Worm (Caenorhabditis elegans) whole organism, late embryonic: Measurements from ENCODE around the gene C46G7.2.

Experiments
- C08G9.2 ChIP-seq: sonication (generic microtip); optimal IDR thresholded peaks from 2 replicates; lab custom pipeline; 2016; ENCODE audit warnings: mild to moderate bottlenecking, missing genetic modification characterization, moderate library complexity, missing compliant biosample characterization
- C38D4.7 ChIP-seq: fragments of 200-800 bp; sonication (Bioruptor generic); optimal IDR thresholded peaks from 2 replicates; lab custom pipeline; 2018; ENCODE audit warnings: mild to moderate bottlenecking, missing genetic modification characterization, moderate library complexity, missing compliant biosample characterization
- F13H6.1 ChIP-seq: sonication (generic microtip); optimal IDR thresholded peaks from 2 replicates; lab custom pipeline; 2016; ENCODE audit warnings: missing genetic modification characterization, missing compliant biosample characterization
- K02D7.2 ChIP-seq: sonication (generic microtip); optimal IDR thresholded peaks from 2 replicates; lab custom pipeline; 2017; ENCODE audit warnings: mild to moderate bottlenecking, missing genetic modification characterization, missing compliant biosample characterization
- K09A11.1 ChIP-seq: sonication (generic microtip); optimal IDR thresholded peaks from 2 replicates; lab custom pipeline; 2017; ENCODE audit warnings: antibody characterized with exemption, mild to moderate bottlenecking, missing genetic modification characterization, missing compliant biosample characterization; ENCODE audit not compliant: insufficient read depth
- T23F11.4 ChIP-seq: fragments of 200-800 bp; sonication (Bioruptor generic); optimal IDR thresholded peaks from 2 replicates; lab custom pipeline; 2018; ENCODE audit warnings: mild to moderate bottlenecking, missing genetic modification characterization, missing compliant biosample characterization
- ahr-1 ChIP-seq: sonication (generic microtip); optimal IDR thresholded peaks from 2 replicates; lab custom pipeline; 2016; ENCODE audit warnings: missing genetic modification characterization, missing compliant biosample characterization
- ceh-18 ChIP-seq: sonication (generic microtip); optimal IDR thresholded peaks from 2 replicates; lab custom pipeline; 2016; ENCODE audit warnings: missing genetic modification characterization, missing compliant biosample characterization
- ceh-19 ChIP-seq: fragments of 200-800 bp; sonication (Bioruptor generic); optimal IDR thresholded peaks from 2 replicates; lab custom pipeline; 2018; ENCODE audit warnings: mild to moderate bottlenecking, missing genetic modification characterization, missing compliant biosample characterization
- ceh-24 ChIP-seq: sonication (generic microtip); optimal IDR thresholded peaks from 2 replicates; lab custom pipeline; 2016; ENCODE audit warnings: mild to moderate bottlenecking, missing genetic modification characterization, missing compliant biosample characterization
- ceh-30 ChIP-seq: fragments of 150-350 bp; optimal IDR thresholded peaks from 2 replicates; lab custom pipeline; 2014; ENCODE audit warnings: missing biosample characterization, missing genetic modification characterization
- ceh-31 ChIP-seq: sonication (generic microtip); optimal IDR thresholded peaks from 2 replicates; lab custom pipeline; 2016; ENCODE audit warnings: missing genetic modification characterization, missing compliant biosample characterization
- ceh-34 ChIP-seq: sonication (generic microtip); optimal IDR thresholded peaks from 2 replicates; lab custom pipeline; 2016; ENCODE audit warnings: mild to moderate bottlenecking, missing genetic modification characterization, missing compliant biosample characterization
- ceh-45 ChIP-seq: fragments of 200-800 bp; sonication (Bioruptor generic); IDR thresholded peaks from 2 replicates; pipeline ENCODE4 v1.3.6; 2022; ENCODE audit warnings: missing genetic modification reagents, missing genetic modification characterization, missing compliant biosample characterization
- ceh-9 ChIP-seq: sonication (generic microtip); optimal IDR thresholded peaks from 2 replicates; lab custom pipeline; 2016; ENCODE audit warnings: mild to moderate bottlenecking, missing genetic modification characterization, inconsistent platforms, missing compliant biosample characterization
- che-1 ChIP-seq: sonication (generic microtip); optimal IDR thresholded peaks from 2 replicates; lab custom pipeline; 2016; ENCODE audit warnings: mild to moderate bottlenecking, missing genetic modification characterization, missing compliant biosample characterization
- elt-4 ChIP-seq: sonication (generic microtip); optimal IDR thresholded peaks from 2 replicates; lab custom pipeline; 2016; ENCODE audit warnings: missing genetic modification characterization, missing compliant biosample characterization
- ets-4 ChIP-seq: sonication (generic microtip); optimal IDR thresholded peaks from 2 replicates; lab custom pipeline; 2016; ENCODE audit warnings: missing genetic modification characterization, missing compliant biosample characterization
- gmeb-2 ChIP-seq: sonication (generic microtip); optimal IDR thresholded peaks from 2 replicates; lab custom pipeline; 2016; ENCODE audit warnings: missing genetic modification characterization, inconsistent platforms, missing compliant biosample characterization
- hlh-15 ChIP-seq: sonication (generic microtip); optimal IDR thresholded peaks from 2 replicates; lab custom pipeline; 2016; ENCODE audit warnings: missing genetic modification characterization, missing compliant biosample characterization
- hlh-6 ChIP-seq: sonication (generic microtip); optimal IDR thresholded peaks from 2 replicates; lab custom pipeline; 2016; ENCODE audit warnings: missing genotype, missing genetic modification characterization, missing compliant biosample characterization
- lin-11 ChIP-seq: fragments of 200-800 bp; sonication (Bioruptor generic); optimal IDR thresholded peaks from 2 replicates; lab custom pipeline; 2018; ENCODE audit warnings: mild to moderate bottlenecking, missing genetic modification characterization, missing compliant biosample characterization
- madf-2 ChIP-seq: sonication (generic microtip); optimal IDR thresholded peaks from 2 replicates; lab custom pipeline; 2017; ENCODE audit warnings: missing genetic modification characterization, missing compliant biosample characterization
- nfya-1 ChIP-seq: sonication (generic microtip); optimal IDR thresholded peaks from 2 replicates; lab custom pipeline; 2017; ENCODE audit warnings: missing genetic modification characterization, mild to moderate bottlenecking, missing compliant biosample characterization, antibody characterized with exemption, moderate library complexity
- nhr-232 ChIP-seq: sonication (generic microtip); optimal IDR thresholded peaks from 2 replicates; lab custom pipeline; 2016; ENCODE audit warnings: missing genetic modification characterization, missing compliant biosample characterization
- pat-9 ChIP-seq: fragments of 200-800 bp; sonication (Bioruptor generic); optimal IDR thresholded peaks from 2 replicates; lab custom pipeline; 2018; ENCODE audit warnings: mild to moderate bottlenecking, missing genetic modification characterization, moderate library complexity, missing compliant biosample characterization
- pax-1 ChIP-seq: fragments of 150-350 bp; optimal IDR thresholded peaks from 2 replicates; lab custom pipeline; 2014; ENCODE audit warnings: missing biosample characterization, missing genetic modification characterization
- pha-2 ChIP-seq: sonication (generic microtip); optimal IDR thresholded peaks from 2 replicates; lab custom pipeline; 2017; ENCODE audit warnings: mild to moderate bottlenecking, missing genetic modification characterization, missing compliant biosample characterization
- pqm-1 ChIP-seq: sonication (generic microtip); optimal IDR thresholded peaks from 2 replicates; lab custom pipeline; 2016; ENCODE audit warnings: missing genetic modification characterization, missing compliant biosample characterization
- tbx-2 ChIP-seq: sonication (generic microtip); optimal IDR thresholded peaks from 2 replicates; lab custom pipeline; 2016; ENCODE audit warnings: missing genetic modification characterization, missing compliant biosample characterization
- ttx-3 ChIP-seq: sonication (generic microtip); optimal IDR thresholded peaks from 2 replicates; lab custom pipeline; 2016; ENCODE audit warnings: missing genetic modification reagents, missing genetic modification characterization, missing compliant biosample characterization
- unc-3 ChIP-seq, 2 experiments: fragments of 200-800 bp in 1 of 2; sonication (Bioruptor generic) in 1 of 2; sonication (generic microtip) in 1 of 2; conservative IDR thresholded peaks in 1 of 2; optimal IDR thresholded peaks in 1 of 2; 2 replicates each; pipeline versions ENCODE4 v1.3.6 to Lab custom; 2016 to 2022; ENCODE audit warnings: missing compliant biosample characterization in 2 of 2, missing genetic modification characterization in 2 of 2, missing genetic modification reagents in 1 of 2
- unc-42 ChIP-seq: sonication (generic microtip); optimal IDR thresholded peaks from 2 replicates; lab custom pipeline; 2016; ENCODE audit warnings: missing genotype, missing genetic modification characterization, missing compliant biosample characterization
- unc-55 ChIP-seq: sonication (generic microtip); optimal IDR thresholded peaks from 2 replicates; lab custom pipeline; 2017; ENCODE audit warnings: missing biosample characterization, missing genetic modification reagents, missing genetic modification characterization
- unc-86 ChIP-seq: sonication (generic microtip); optimal IDR thresholded peaks from 2 replicates; lab custom pipeline; 2016; ENCODE audit warnings: missing genetic modification characterization, missing compliant biosample characterization
- zip-5 ChIP-seq: sonication (generic microtip); optimal IDR thresholded peaks from 2 replicates; lab custom pipeline; 2016; ENCODE audit warnings: missing genetic modification characterization, missing compliant biosample characterization

Gene C46G7.2

ce11 chrIV:6010274-6010673, 4.7 kb upstream of the C46G7.2 start:
- TF ChIP-seq K09A11.1, result no peak
- TF ChIP-seq lin-11 (tag; lab: Kevin White, UChicago), result no peak
- no peak for TF ChIP-seq ceh-19 (GFP tag; lab: Kevin White, UChicago)
- no peak for TF ChIP-seq unc-42 (tag; lab: Kevin White, UChicago)
- no peak for TF ChIP-seq pqm-1 (tag; lab: Kevin White, UChicago)
- TF ChIP-seq ttx-3 (tag; lab: Kevin White, UChicago), result no peak
- no peak for TF ChIP-seq ets-4 (tag; lab: Kevin White, UChicago)
- TF ChIP-seq hlh-6 (tag; lab: Kevin White, UChicago), result no peak
- no peak for TF ChIP-seq unc-55 (GFP tag; lab: Kevin White, UChicago)
- no peak for TF ChIP-seq zip-5 (tag; lab: Kevin White, UChicago)
- TF ChIP-seq ceh-9 (tag; lab: Kevin White, UChicago), result no peak
- TF ChIP-seq che-1 (tag; lab: Kevin White, UChicago), result no peak
- TF ChIP-seq, all 69 proteins: peak for 0

- TF ChIP-seq unc-3 (GFP tag; conservative IDR thresholded peaks at IDR 0.05; lab: Robert Waterston, UW), result no peak
- TF ChIP-seq unc-3 (tag; optimal IDR thresholded peaks at IDR 0.05; lab: Kevin White, UChicago), result no peak
- TF ChIP-seq ahr-1 (tag; lab: Kevin White, UChicago), result no peak
- TF ChIP-seq F13H6.1 (tag; lab: Kevin White, UChicago), result no peak
- no peak for TF ChIP-seq ceh-45 (GFP tag; lab: Robert Waterston, UW)
- TF ChIP-seq unc-42 (tag; lab: Kevin White, UChicago), result no peak
- no peak for TF ChIP-seq ttx-3 (tag; lab: Kevin White, UChicago)
- no peak for TF ChIP-seq C38D4.7 (GFP tag; lab: Kevin White, UChicago)
- TF ChIP-seq tbx-2 (tag; lab: Kevin White, UChicago), result no peak
- TF ChIP-seq gmeb-2 (tag; lab: Kevin White, UChicago), result no peak
- no peak for TF ChIP-seq ceh-34
- TF ChIP-seq lin-11 (tag; lab: Kevin White, UChicago), result no peak
- no peak for TF ChIP-seq pat-9 (tag; lab: Kevin White, UChicago)
- no peak for TF ChIP-seq T23F11.4 (GFP tag; lab: Kevin White, UChicago)
- TF ChIP-seq, all 69 proteins: peak for 0
These were observed 3.5 kb upstream of the C46G7.2 start, which contains the start of gene C46G7.5 for ce11 chrIV:6011545-6011944. TSS of gene C46G7.5 (minus strand) at chrIV:6011645.

ce11 chrIV:6013853-6014252, 1.1 kb upstream of the C46G7.2 start:
- TF ChIP-seq unc-86, result no peak
- peak; percentile 64 for TF ChIP-seq nfya-1
- TF ChIP-seq hlh-15, result no peak
- TF ChIP-seq elt-4 (tag; lab: Kevin White, UChicago), result no peak
- TF ChIP-seq pha-2 (tag; lab: Kevin White, UChicago), result no peak
- no peak for TF ChIP-seq ceh-30 (tag; lab: Kevin White, UChicago)
- TF ChIP-seq ttx-3 (tag; lab: Kevin White, UChicago), result no peak
- no peak for TF ChIP-seq ceh-24 (tag; lab: Kevin White, UChicago)
- TF ChIP-seq unc-42 (tag; lab: Kevin White, UChicago), result no peak
- TF ChIP-seq zip-5 (tag; lab: Kevin White, UChicago), result no peak
- TF ChIP-seq unc-55 (GFP tag; lab: Kevin White, UChicago), result peak; percentile 75
- TF ChIP-seq ceh-18 (tag; lab: Kevin White, UChicago), result peak; percentile 52
- TF ChIP-seq ceh-19 (GFP tag; lab: Kevin White, UChicago), result no peak
- TF ChIP-seq hlh-6 (tag; lab: Kevin White, UChicago), result no peak
- TF ChIP-seq pax-1 (tag; lab: Kevin White, UChicago), result no peak
- no peak for TF ChIP-seq pat-9 (tag; lab: Kevin White, UChicago)
- no peak for TF ChIP-seq nhr-232
- TF ChIP-seq C08G9.2 (tag; lab: Kevin White, UChicago), result no peak
- no peak for TF ChIP-seq madf-2 (tag; lab: Kevin White, UChicago)
- TF ChIP-seq T23F11.4 (GFP tag; lab: Kevin White, UChicago), result no peak
- TF ChIP-seq ceh-31 (tag; lab: Kevin White, UChicago), result no peak
- TF ChIP-seq K02D7.2 (tag; lab: Kevin White, UChicago), result no peak
- TF ChIP-seq K09A11.1, result no peak
